Worm (Caenorhabditis elegans) whole organism, mixed stage, embryonic: ENCODE data around the gene mob-3.

Source experiments
- blmp-1 ChIP-seq: fragments of 150-350 bp; optimal IDR thresholded peaks from 2 replicates; lab custom pipeline; 2014; ENCODE audit warnings: missing biosample characterization, missing genetic modification characterization
- lin-13 ChIP-seq: fragments of 150-350 bp; optimal IDR thresholded peaks from 2 replicates; lab custom pipeline; 2014; ENCODE audit warnings: missing biosample characterization, missing genetic modification characterization
- nhr-12 ChIP-seq: fragments of 150-350 bp; optimal IDR thresholded peaks from 2 replicates; lab custom pipeline; 2014; ENCODE audit warnings: missing biosample characterization, missing genetic modification characterization
- nhr-237 ChIP-seq: fragments of 150-350 bp; optimal IDR thresholded peaks from 2 replicates; lab custom pipeline; 2014; ENCODE audit warnings: missing biosample characterization, missing genetic modification characterization
- unc-39 ChIP-seq: fragments of 150-350 bp; optimal IDR thresholded peaks from 2 replicates; lab custom pipeline; 2014; ENCODE audit warnings: missing biosample characterization, missing genetic modification characterization

DNA sequence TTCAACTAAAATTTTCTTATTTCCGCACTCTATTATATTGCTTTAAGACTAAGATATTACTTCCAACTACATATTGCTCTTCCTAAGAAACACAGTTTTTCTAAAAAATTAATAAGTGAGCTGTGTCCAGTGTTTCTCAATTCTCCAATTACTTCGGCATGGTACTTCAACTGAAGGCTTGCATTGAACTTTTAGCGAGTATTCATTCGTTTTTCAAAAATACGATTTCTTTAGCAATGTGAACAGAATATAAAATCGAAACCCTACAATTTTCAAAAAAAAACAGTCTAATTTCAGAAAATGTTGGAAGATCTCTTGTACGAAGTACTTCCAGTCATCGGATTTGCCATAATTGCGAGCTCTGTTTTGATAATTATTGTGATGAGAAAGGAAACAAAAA is 32.2 kb upstream of the mob-3 start, which contains the start of gene srtx-1:
- no peak for TF ChIP-seq lin-13 (tag; lab: Kevin White, UChicago)
- TF ChIP-seq blmp-1 (tag; lab: Kevin White, UChicago), result no peak
- TF ChIP-seq unc-39 (tag; lab: Kevin White, UChicago), result no peak
- no peak for TF ChIP-seq nhr-237 (tag; lab: Kevin White, UChicago)
- no peak for TF ChIP-seq nhr-12 (tag; lab: Kevin White, UChicago)
